Fruit fly (Drosophila melanogaster): ENCODE measurements around the gene CG11837.

CG11837 gene

dm6 chr3R:29077572-29077971 is 28.3 kb downstream of the CG11837 start (continued):
- TF ChIP-seq pita (GFP tag; optimal IDR thresholded peaks at IDR 0.05) (no peak), Sox102F (GFP tag; optimal IDR thresholded peaks at IDR 0.05) (no peak), CG11696 (GFP tag; IDR thresholded peaks at IDR 0.05) (0 out of 2 replicates have a peak, but pooled peaks have one; percentile 17), Asciz (GFP tag; optimal IDR thresholded peaks at IDR 0.05) (peak; percentile 13), Taf1 (GFP tag; IDR thresholded peaks at IDR 0.05) (no peak), CG13296 (GFP tag; optimal IDR thresholded peaks at IDR 0.05) (peak; percentile 14), lab (GFP tag; optimal IDR thresholded peaks at IDR 0.05) (peak; percentile 27), zen (tag; optimal IDR thresholded peaks at IDR 0.05) (no peak), CG30020 (tag; optimal IDR thresholded peaks at IDR 0.05) (no peak), ewg (GFP tag; optimal IDR thresholded peaks at IDR 0.05) (no peak), Elba2 (GFP tag; optimal IDR thresholded peaks at IDR 0.05) (no peak), nau (GFP tag; optimal IDR thresholded peaks at IDR 0.05) (no peak), YL-1 (GFP tag; optimal IDR thresholded peaks at IDR 0.05) (no peak), scrt (GFP tag; optimal IDR thresholded peaks at IDR 0.05) (no peak), Hr51 (GFP tag; optimal IDR thresholded peaks at IDR 0.05) (no peak), CG17802 (tag; optimal IDR thresholded peaks at IDR 0.05) (no peak), Side (GFP tag; optimal IDR thresholded peaks at IDR 0.05) (no peak), CG12769 (tag; optimal IDR thresholded peaks at IDR 0.05) (peak; percentile 34), br (optimal IDR thresholded peaks at IDR 0.05) (no peak), MBD-R2 (GFP tag; IDR thresholded peaks at IDR 0.05) (no peak), gem (tag; optimal IDR thresholded peaks at IDR 0.05) (no peak), Kr (GFP tag; optimal IDR thresholded peaks at IDR 0.05) (no peak), CG4404 (GFP tag; IDR thresholded peaks at IDR 0.05) (no peak), Poxn (GFP tag; IDR thresholded peaks at IDR 0.05) (no peak)

dm6 chr3R:29082034-29082433 is 32.7 kb downstream of the CG11837 start:
- TF ChIP-seq CG15479 (GFP tag; optimal IDR thresholded peaks at IDR 0.05) (no peak), zfh1 (GFP tag; IDR thresholded peaks at IDR 0.05) (0 out of 3 replicates have a peak, but pooled peaks have one; percentile 9), CG34376 (GFP tag; optimal IDR thresholded peaks at IDR 0.05) (no peak), crol (GFP tag; IDR thresholded peaks at IDR 0.05) (peak; percentile 44; the same call in 1 of the 2 replicates), CG7987 (GFP tag; optimal IDR thresholded peaks at IDR 0.05) (no peak), dpn (GFP tag; optimal IDR thresholded peaks at IDR 0.05) (no peak), CG30431 (GFP tag; optimal IDR thresholded peaks at IDR 0.05) (no peak), chinmo (GFP tag; IDR thresholded peaks at IDR 0.05; ENCODE audit: partially characterized antibody) (0 out of 4 replicates have a peak, but pooled peaks have one; percentile 28), cwo (GFP tag; optimal IDR thresholded peaks at IDR 0.05) (peak; percentile 72), Hr78 (GFP tag; optimal IDR thresholded peaks at IDR 0.05) (no peak), CG16813 (GFP tag; IDR thresholded peaks at IDR 0.05; ENCODE audit: partially characterized antibody) (no peak), CG17328 (GFP tag; IDR thresholded peaks at IDR 0.05) (no peak), Vsx1 (GFP tag; optimal IDR thresholded peaks at IDR 0.05) (no peak), sqz (GFP tag; optimal IDR thresholded peaks at IDR 0.05) (peak; percentile 1), zen2 (GFP tag; IDR thresholded peaks at IDR 0.05; ENCODE audit: partially characterized antibody) (no peak), HLHmδ (GFP tag; optimal IDR thresholded peaks at IDR 0.05) (no peak), Nf-YA (GFP tag; IDR thresholded peaks at IDR 0.05) (no peak), ERR (GFP tag; optimal IDR thresholded peaks at IDR 0.05) (no peak), CG11085 (GFP tag; IDR thresholded peaks at IDR 0.05) (no peak), Med (GFP tag) (peak; percentile 44), abd-A (tag; optimal IDR thresholded peaks at IDR 0.05) (peak; percentile 27), CG31224 (GFP tag; IDR thresholded peaks at IDR 0.05) (no peak), CG2712 (tag; optimal IDR thresholded peaks at IDR 0.05) (no peak), pros (GFP tag; optimal IDR thresholded peaks at IDR 0.05) (peak; percentile 12), Pdp1 (GFP tag; optimal IDR thresholded peaks at IDR 0.05) (no peak), CG7357 (GFP tag; IDR thresholded peaks at IDR 0.05) (no peak)

Measured in whole organism, embryonic.